Worm (Caenorhabditis elegans) whole organism, L3 larva: ENCODE data around the gene C02E7.8.

ENCODE experiments used
- R02D3.7 ChIP-seq: fragments of 150-350 bp; optimal IDR thresholded peaks from 2 replicates; lab custom pipeline; 2014; ENCODE audit warnings: missing biosample characterization, missing genetic modification characterization
- ZK546.5 ChIP-seq: sonication (generic microtip); optimal IDR thresholded peaks from 2 replicates; lab custom pipeline; 2017; ENCODE audit warnings: missing biosample characterization, missing genetic modification characterization
- aly-2 ChIP-seq: fragments of 150-350 bp; optimal IDR thresholded peaks from 2 replicates; lab custom pipeline; 2014; ENCODE audit warnings: missing biosample characterization, missing genetic modification characterization
- ama-1 ChIP-seq: fragments of 150-350 bp; optimal IDR thresholded peaks from 2 replicates; lab custom pipeline; 2018
- ceh-28 ChIP-seq: fragments of 150-350 bp; optimal IDR thresholded peaks from 2 replicates; lab custom pipeline; 2014; ENCODE audit warnings: missing biosample characterization, missing genetic modification reagents, missing genetic modification characterization
- ceh-82 ChIP-seq: fragments of 150-350 bp; optimal IDR thresholded peaks from 2 replicates; lab custom pipeline; 2014; ENCODE audit warnings: missing biosample characterization, missing genetic modification characterization
- daf-12 ChIP-seq: fragments of 150-350 bp; optimal IDR thresholded peaks from 2 replicates; lab custom pipeline; 2014; ENCODE audit warnings: missing biosample characterization, missing genetic modification reagents, missing genetic modification characterization
- egl-27 ChIP-seq: sonication (generic microtip); optimal IDR thresholded peaks from 4 replicates; lab custom pipeline; 2017; ENCODE audit warnings: missing biosample characterization, missing genetic modification reagents, missing genetic modification characterization
- egl-5 ChIP-seq: fragments of 150-350 bp; optimal IDR thresholded peaks from 2 replicates; lab custom pipeline; 2017; ENCODE audit warnings: missing biosample characterization, missing genetic modification reagents, missing genetic modification characterization, inconsistent platforms
- elt-1 ChIP-seq: fragments of 150-350 bp; optimal IDR thresholded peaks from 2 replicates; lab custom pipeline; 2014; ENCODE audit warnings: missing biosample characterization, missing genetic modification characterization
- elt-2 ChIP-seq: sonication (generic microtip); optimal IDR thresholded peaks from 2 replicates; lab custom pipeline; 2016; ENCODE audit warnings: missing genetic modification reagents, mild to moderate bottlenecking, missing genetic modification characterization, missing compliant biosample characterization
- elt-3 ChIP-seq, 3 experiments: fragments of 150-350 bp in 1 of 3; sonication (generic microtip) in 2 of 3; optimal IDR thresholded peaks; 2 replicates in 2 of 3; 4 replicates in 1 of 3; lab custom pipeline; 2014 to 2017; ENCODE audit warnings: missing biosample characterization in 3 of 3, missing genetic modification characterization in 3 of 3
- eor-1 ChIP-seq, 2 experiments: fragments of 150-350 bp; optimal IDR thresholded peaks; 2 replicates each; lab custom pipeline; 2014 to 2018; ENCODE audit warnings: missing biosample characterization in 2 of 2, missing genetic modification characterization in 2 of 2
- fkh-10 ChIP-seq: sonication (generic microtip); optimal IDR thresholded peaks from 2 replicates; lab custom pipeline; 2017; ENCODE audit warnings: missing biosample characterization, missing genetic modification reagents, missing genetic modification characterization
- fkh-2 ChIP-seq: fragments of 150-350 bp; optimal IDR thresholded peaks from 2 replicates; lab custom pipeline; 2014; ENCODE audit warnings: missing biosample characterization, missing genetic modification reagents, missing genetic modification characterization
- hmg-11 ChIP-seq: sonication (generic microtip); optimal IDR thresholded peaks from 2 replicates; lab custom pipeline; 2016; ENCODE audit warnings: missing genetic modification characterization, missing compliant biosample characterization
- jun-1 ChIP-seq: fragments of 150-350 bp; optimal IDR thresholded peaks from 2 replicates; lab custom pipeline; 2014; ENCODE audit warnings: missing biosample characterization, missing genetic modification reagents, missing genetic modification characterization
- lin-15B ChIP-seq: fragments of 150-350 bp; optimal IDR thresholded peaks from 2 replicates; lab custom pipeline; 2014; ENCODE audit warnings: missing biosample characterization, missing genetic modification characterization
- lin-39 ChIP-seq: fragments of 150-350 bp; optimal IDR thresholded peaks from 2 replicates; lab custom pipeline; 2018; ENCODE audit warnings: missing biosample characterization, missing genetic modification reagents, missing genetic modification characterization
- lsy-12 ChIP-seq: sonication (generic microtip); optimal IDR thresholded peaks from 2 replicates; lab custom pipeline; 2016; ENCODE audit warnings: mild to moderate bottlenecking, missing genetic modification characterization, missing compliant biosample characterization
- mdl-1 ChIP-seq: fragments of 150-350 bp; optimal IDR thresholded peaks from 2 replicates; lab custom pipeline; 2014; ENCODE audit warnings: missing biosample characterization, missing genetic modification characterization
- mml-1 ChIP-seq: fragments of 150-350 bp; sonication (generic microtip); optimal IDR thresholded peaks from 3 replicates; lab custom pipeline; 2014; ENCODE audit warnings: missing biosample characterization, missing genetic modification characterization
- nfya-1 ChIP-seq: sonication (generic microtip); optimal IDR thresholded peaks from 2 replicates; lab custom pipeline; 2017; ENCODE audit warnings: missing genetic modification characterization, mild to moderate bottlenecking, missing compliant biosample characterization, antibody characterized with exemption, moderate library complexity; ENCODE audit not compliant: insufficient read depth
- nhr-11 ChIP-seq: fragments of 150-350 bp; optimal IDR thresholded peaks from 2 replicates; lab custom pipeline; 2014; ENCODE audit warnings: missing biosample characterization, missing genetic modification characterization
- nhr-12 ChIP-seq: fragments of 150-350 bp; optimal IDR thresholded peaks from 2 replicates; lab custom pipeline; 2014; ENCODE audit warnings: missing biosample characterization, missing genetic modification characterization
- nhr-23 ChIP-seq: fragments of 150-350 bp; optimal IDR thresholded peaks from 2 replicates; lab custom pipeline; 2014; ENCODE audit warnings: missing biosample characterization, missing genetic modification reagents, missing genetic modification characterization
- nhr-237 ChIP-seq: fragments of 150-350 bp; optimal IDR thresholded peaks from 2 replicates; lab custom pipeline; 2014; ENCODE audit warnings: missing biosample characterization, missing genetic modification characterization
- nhr-25 ChIP-seq: sonication (generic microtip); optimal IDR thresholded peaks from 2 replicates; lab custom pipeline; 2017; ENCODE audit warnings: missing biosample characterization, missing genetic modification characterization
- nhr-28 ChIP-seq: fragments of 150-350 bp; optimal IDR thresholded peaks from 2 replicates; lab custom pipeline; 2014; ENCODE audit warnings: missing biosample characterization, missing genetic modification characterization
- nhr-43 ChIP-seq: sonication (generic microtip); optimal IDR thresholded peaks from 2 replicates; lab custom pipeline; 2016; ENCODE audit warnings: mild to moderate bottlenecking, missing genetic modification characterization, missing compliant biosample characterization; ENCODE audit not compliant: poor library complexity, severe bottlenecking
- nhr-67 ChIP-seq: fragments of 150-350 bp; optimal IDR thresholded peaks from 2 replicates; lab custom pipeline; 2014; ENCODE audit warnings: missing biosample characterization, missing genetic modification characterization
- nhr-77 ChIP-seq: fragments of 150-350 bp; optimal IDR thresholded peaks from 2 replicates; lab custom pipeline; 2014; ENCODE audit warnings: missing biosample characterization, missing genetic modification characterization
- pqm-1 ChIP-seq: fragments of 150-350 bp; optimal IDR thresholded peaks from 2 replicates; lab custom pipeline; 2017; ENCODE audit warnings: missing biosample characterization, missing genetic modification characterization, inconsistent platforms
- sea-2 ChIP-seq: fragments of 150-350 bp; sonication (generic microtip); optimal IDR thresholded peaks from 4 replicates; lab custom pipeline; 2014; ENCODE audit warnings: missing biosample characterization, missing genetic modification reagents, missing genetic modification characterization
- skn-1 ChIP-seq: fragments of 150-350 bp; optimal IDR thresholded peaks from 2 replicates; lab custom pipeline; 2014; ENCODE audit warnings: missing biosample characterization, missing genetic modification characterization
- snpc-4 ChIP-seq: fragments of 150-350 bp; optimal IDR thresholded peaks from 2 replicates; lab custom pipeline; 2014; ENCODE audit warnings: missing biosample characterization, missing genetic modification characterization
- tbx-2 ChIP-seq: sonication (generic microtip); optimal IDR thresholded peaks from 2 replicates; lab custom pipeline; 2016; ENCODE audit warnings: mild to moderate bottlenecking, missing genetic modification characterization, missing compliant biosample characterization
- unc-62 ChIP-seq: fragments of 150-350 bp; sonication (generic microtip); optimal IDR thresholded peaks from 4 replicates; lab custom pipeline; 2014; ENCODE audit warnings: missing biosample characterization, missing genetic modification reagents, missing genetic modification characterization
- zag-1 ChIP-seq: fragments of 150-350 bp; optimal IDR thresholded peaks from 2 replicates; lab custom pipeline; 2014; ENCODE audit warnings: missing biosample characterization, missing genetic modification characterization
- ztf-11 ChIP-seq: fragments of 150-350 bp; optimal IDR thresholded peaks from 2 replicates; lab custom pipeline; 2014; ENCODE audit warnings: missing biosample characterization, missing genetic modification characterization
- ztf-4 ChIP-seq: fragments of 150-350 bp; optimal IDR thresholded peaks from 2 replicates; lab custom pipeline; 2014; ENCODE audit warnings: missing biosample characterization, missing genetic modification characterization

C02E7.8 gene

ce11 chrV:4908591-4908990 lies 12.0 kb downstream of the C02E7.8 start, which contains the start of gene ugt-13:
ugt-13 (plus strand) TSS chrV:4908884.
- TF ChIP-seq elt-1 (tag; lab: Kevin White, UChicago) (peak; percentile 9), nhr-25 (peak; percentile 58), nhr-23 (tag; lab: Kevin White, UChicago) (peak; percentile 54), nhr-67 (no peak), eor-1 (tag; optimal IDR thresholded peaks at IDR 0.05; lab: Kevin White, UChicago) (no peak), aly-2 (tag; lab: Kevin White, UChicago) (no peak), jun-1 (tag; lab: Kevin White, UChicago) (no peak), nhr-77 (no peak), zag-1 (tag; lab: Kevin White, UChicago) (no peak), pqm-1 (tag; lab: Kevin White, UChicago) (no peak), ceh-28 (tag; lab: Kevin White, UChicago) (no peak), sea-2 (GFP tag; lab: Kevin White, UChicago) (no peak), mdl-1 (tag; lab: Kevin White, UChicago) (no peak), ceh-82 (tag; lab: Kevin White, UChicago) (no peak), nhr-43 (peak; percentile 49), elt-3 (tag; optimal IDR thresholded peaks at IDR 0.05; lab: Kevin White, UChicago) (peak in 1 of 3 experiments; percentile 43), ztf-11 (no peak), snpc-4 (tag; lab: Kevin White, UChicago) (no peak), daf-12 (no peak), hmg-11 (no peak), egl-27 (no peak), egl-5 (tag; lab: Kevin White, UChicago) (no peak), lin-39 (no peak), nhr-11 (tag; lab: Kevin White, UChicago) (no peak), ztf-4 (tag; lab: Kevin White, UChicago) (no peak), fkh-2 (tag; lab: Kevin White, UChicago) (no peak)
- TF ChIP-seq, all 47 proteins: peak for 5

ce11 chrV:4905953-4906352 lies 14.6 kb downstream of the C02E7.8 start, which contains the start of gene ugt-14:
ugt-14 (plus strand) TSS chrV:4906253.
- TF ChIP-seq nhr-12 (tag; lab: Kevin White, UChicago) (no peak), skn-1 (tag; lab: Kevin White, UChicago) (no peak), ztf-11 (no peak), fkh-10 (no peak), R02D3.7 (tag; lab: Kevin White, UChicago) (no peak)

ce11 chrV:4903696-4904095 lies 16.9 kb downstream of the C02E7.8 start, which contains the start of gene ugt-8:
ugt-8 (plus strand) TSS chrV:4903930.
- TF ChIP-seq egl-27 (no peak), nhr-67 (no peak), ceh-28 (tag; lab: Kevin White, UChicago) (no peak), nhr-43 (no peak), tbx-2 (tag; lab: Kevin White, UChicago) (no peak), mml-1 (tag; lab: Kevin White, UChicago) (no peak), ZK546.5 (tag; lab: Kevin White, UChicago) (no peak), unc-62 (GFP tag; lab: Kevin White, UChicago) (no peak)

ce11 chrV:4901074-4901473 lies 19.5 kb downstream of the C02E7.8 start, which contains the start of gene ugt-67:
ugt-67 (plus strand) TSS chrV:4901374.
- TF ChIP-seq nhr-28 (tag; lab: Kevin White, UChicago), result no peak
- no peak for TF ChIP-seq daf-12
- TF ChIP-seq nhr-237 (tag; lab: Kevin White, UChicago), result no peak
- TF ChIP-seq nfya-1 (tag; lab: Kevin White, UChicago), result no peak
- TF ChIP-seq fkh-10, result no peak
- no peak for TF ChIP-seq elt-3 (tag; optimal IDR thresholded peaks at IDR 0.05; lab: Kevin White, UChicago)
- no peak for TF ChIP-seq jun-1 (tag; lab: Kevin White, UChicago)
- no peak for TF ChIP-seq lin-15B (tag; lab: Kevin White, UChicago)
- TF ChIP-seq egl-5 (tag; lab: Kevin White, UChicago), result no peak
- TF ChIP-seq ama-1 (lab: Kevin White, UChicago), result no peak
- no peak for TF ChIP-seq elt-2 (tag; lab: Kevin White, UChicago)
- TF ChIP-seq R02D3.7 (tag; lab: Kevin White, UChicago), result no peak
- TF ChIP-seq mdl-1 (tag; lab: Kevin White, UChicago), result no peak
- no peak for TF ChIP-seq lsy-12 (tag; lab: Kevin White, UChicago)
- TF ChIP-seq hmg-11, result no peak
- no peak for TF ChIP-seq pqm-1 (tag; lab: Kevin White, UChicago)
- no peak for TF ChIP-seq fkh-2 (tag; lab: Kevin White, UChicago)
- TF ChIP-seq ZK546.5 (tag; lab: Kevin White, UChicago), result no peak
- no peak for TF ChIP-seq ztf-4 (tag; lab: Kevin White, UChicago)
- no peak for TF ChIP-seq nhr-11 (tag; lab: Kevin White, UChicago)
